Fruit fly (Drosophila melanogaster) whole organism, wandering third instar larva: Measurements from ENCODE around the gene CG33229.

Source experiments
- Abd-B ChIP-seq: fragments of >200 bp; optimal IDR thresholded peaks from 2 replicates; lab custom pipeline; 2017; ENCODE audit warnings: missing biosample characterization, missing genetic modification characterization
- GATAd ChIP-seq: sonication (Bioruptor generic); optimal IDR thresholded peaks from 2 replicates; lab custom pipeline; 2016; ENCODE audit warnings: missing biosample characterization, missing genetic modification characterization
- Hr78 ChIP-seq: fragments of >200 bp; optimal IDR thresholded peaks from 2 replicates; lab custom pipeline; 2017; ENCODE audit warnings: missing biosample characterization, missing genetic modification characterization
- Jra ChIP-seq: sonication (Bioruptor generic); optimal IDR thresholded peaks from 2 replicates; lab custom pipeline; 2016; ENCODE audit warnings: missing biosample characterization, missing genetic modification characterization
- OdsH ChIP-seq: fragments of 200-800 bp; sonication (Bioruptor generic); optimal IDR thresholded peaks from 2 replicates; lab custom pipeline; 2016; ENCODE audit warnings: missing biosample characterization, mild to moderate bottlenecking, missing genetic modification characterization
- br ChIP-seq: fragments of 200-800 bp; sonication (Bioruptor generic); optimal IDR thresholded peaks from 2 replicates; lab custom pipeline; 2016; ENCODE audit warnings: missing biosample characterization, missing genetic modification characterization
- dmrt93B ChIP-seq: fragments of 200-800 bp; sonication (Bioruptor generic); optimal IDR thresholded peaks from 2 replicates; lab custom pipeline; 2018; ENCODE audit warnings: missing biosample characterization, mild to moderate bottlenecking, missing genetic modification characterization
- dsf ChIP-seq: sonication (Bioruptor generic); optimal IDR thresholded peaks from 2 replicates; lab custom pipeline; 2016; ENCODE audit warnings: missing biosample characterization, missing genetic modification characterization, borderline replicate concordance
- fru ChIP-seq: fragments of 200-800 bp; sonication (Bioruptor generic); optimal IDR thresholded peaks from 3 replicates; lab custom pipeline; 2016; ENCODE audit warnings: missing biosample characterization, mild to moderate bottlenecking, missing genetic modification characterization
- pan ChIP-seq: fragments of >200 bp; optimal IDR thresholded peaks from 2 replicates; lab custom pipeline; 2017
- psq ChIP-seq: fragments of 200-800 bp; sonication (Bioruptor generic); optimal IDR thresholded peaks from 3 replicates; lab custom pipeline; 2017; ENCODE audit warnings: missing biosample characterization, mild to moderate bottlenecking, missing genetic modification characterization, moderate library complexity
- usp ChIP-seq: fragments of >200 bp; optimal IDR thresholded peaks from 2 replicates; lab custom pipeline; 2017; ENCODE audit warnings: missing biosample characterization, missing genetic modification characterization

dm6 chr3L:270760-271500 is 47.3 kb downstream of the CG33229 start, which contains the start of gene miple2:
- no peak for TF ChIP-seq dsf (GFP tag; lab: Kevin White, UChicago)
- TF ChIP-seq Hr78 = no peak
- no peak for TF ChIP-seq Jra
- peak; percentile 35 for TF ChIP-seq br (GFP tag; lab: Kevin White, UChicago)
- no peak for TF ChIP-seq Abd-B
- no peak for TF ChIP-seq pan (lab: Kevin White, UChicago)
- no peak for TF ChIP-seq GATAd (GFP tag; lab: Kevin White, UChicago)
- TF ChIP-seq OdsH (GFP tag; lab: Kevin White, UChicago) = peak; percentile 67
- no peak for TF ChIP-seq usp (GFP tag; lab: Kevin White, UChicago)
- peak; percentile 45 for TF ChIP-seq psq
- TF ChIP-seq dmrt93B = peak; percentile 43
- peak; percentile 71 for TF ChIP-seq fru (GFP tag; lab: Kevin White, UChicago)
